Fruit fly (Drosophila melanogaster): ENCODE results near the gene CG13445.

Gene CG13445

DNA sequence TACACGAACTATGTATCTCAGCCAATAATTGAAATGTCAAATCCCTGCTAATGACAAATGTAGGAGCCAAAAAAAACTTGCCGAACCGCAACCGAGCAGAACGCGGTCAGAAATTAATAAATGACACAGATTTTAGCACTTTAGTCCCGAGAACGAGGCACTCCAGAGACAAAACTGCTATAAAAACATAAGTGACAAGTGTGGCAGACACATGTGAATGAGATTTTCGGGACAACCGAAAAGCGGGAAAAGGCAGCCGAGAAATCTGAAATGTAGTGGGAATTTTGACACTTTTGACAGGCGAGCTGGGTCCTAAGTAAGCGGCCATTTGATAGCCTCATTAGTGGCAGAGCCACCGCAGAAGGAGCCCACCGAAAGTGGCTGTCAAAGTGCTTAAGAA, 18.2 kb upstream of the CG13445 start:
- TF ChIP-seq chm (GFP tag; IDR thresholded peaks at IDR 0.05) (0 out of 2 replicates have a peak, but pooled peaks have one; percentile 33), shn (GFP tag; optimal IDR thresholded peaks at IDR 0.05) (no peak), Ets65A (GFP tag) (peak; percentile 71), tna (GFP tag; IDR thresholded peaks at IDR 0.05; ENCODE audit: partially characterized antibody) (no peak), pros (GFP tag; optimal IDR thresholded peaks at IDR 0.05) (peak; percentile 34), twi (tag; optimal IDR thresholded peaks at IDR 0.05) (peak; percentile 96), Poxn (GFP tag; IDR thresholded peaks at IDR 0.05) (no peak), Hmx (GFP tag; optimal IDR thresholded peaks at IDR 0.05) (no peak), CG12104 (GFP tag; optimal IDR thresholded peaks at IDR 0.05) (no peak)

DNA sequence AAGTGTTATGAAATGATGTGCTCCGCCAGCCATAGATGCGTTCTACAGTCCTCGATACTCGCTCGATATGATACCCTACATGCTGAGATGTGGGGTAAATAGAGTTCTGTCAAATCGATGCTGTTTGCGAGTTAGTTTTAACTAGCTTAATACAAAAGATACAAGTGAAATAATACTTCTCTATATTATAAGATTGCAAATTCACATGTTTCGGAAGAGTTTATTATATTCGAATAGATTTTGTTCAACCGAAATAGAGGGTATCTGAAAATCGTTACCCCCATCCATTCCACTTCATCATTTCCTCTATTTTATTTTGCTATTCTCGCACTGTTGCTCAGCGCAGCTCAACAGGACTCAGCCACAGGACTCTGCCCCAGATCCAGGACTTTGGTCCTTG, 15.0 kb upstream of the CG13445 start:
- TF ChIP-seq Xrp1 (GFP tag; IDR thresholded peaks at IDR 0.05) (peak; percentile 78), CG17568 (GFP tag; optimal IDR thresholded peaks at IDR 0.05) (no peak), corto (GFP tag; optimal IDR thresholded peaks at IDR 0.05) (no peak), psq (GFP tag; optimal IDR thresholded peaks at IDR 0.05) (no peak), gsb-n (tag; optimal IDR thresholded peaks at IDR 0.05) (peak; percentile 36), CG11504 (tag; optimal IDR thresholded peaks at IDR 0.05) (peak; percentile 54), CG15696 (tag; optimal IDR thresholded peaks at IDR 0.05) (peak; percentile 29), da (GFP tag; optimal IDR thresholded peaks at IDR 0.05) (no peak), HLH3B (GFP tag; IDR thresholded peaks at IDR 0.05) (peak; percentile 73), CG10979 (tag; optimal IDR thresholded peaks at IDR 0.05) (peak; percentile 53), Optix (GFP tag; IDR thresholded peaks at IDR 0.05) (no peak), sc (optimal IDR thresholded peaks at IDR 0.05) (no peak), sc (GFP tag; optimal IDR thresholded peaks at IDR 0.05) (peak; percentile 32), MBD-R2 (GFP tag; IDR thresholded peaks at IDR 0.05) (peak; percentile 11; the same call in 1 of the 2 replicates), CG12659 (GFP tag; optimal IDR thresholded peaks at IDR 0.05) (no peak), Chrac-16 (GFP tag; optimal IDR thresholded peaks at IDR 0.05) (peak; percentile 36), ftz-f1 (GFP tag; optimal IDR thresholded peaks at IDR 0.05) (no peak), Sox102F (GFP tag; optimal IDR thresholded peaks at IDR 0.05) (peak; percentile 30), her (GFP tag; optimal IDR thresholded peaks at IDR 0.05) (no peak), CG2712 (tag; optimal IDR thresholded peaks at IDR 0.05) (peak; percentile 63), pnt (GFP tag; optimal IDR thresholded peaks at IDR 0.05) (peak; percentile 1), CG12942 (GFP tag; optimal IDR thresholded peaks at IDR 0.05) (peak; percentile 0), abd-A (tag; optimal IDR thresholded peaks at IDR 0.05) (no peak), CG3407 (GFP tag; optimal IDR thresholded peaks at IDR 0.05) (no peak), Dad (GFP tag; optimal IDR thresholded peaks at IDR 0.05) (no peak), CG7987 (GFP tag; optimal IDR thresholded peaks at IDR 0.05) (no peak), CG14014 (GFP tag; IDR thresholded peaks at IDR 0.05) (0 out of 2 replicates have a peak, but pooled peaks have one; percentile 44), Nf-YB (GFP tag; optimal IDR thresholded peaks at IDR 0.05) (peak; percentile 19), CG8924 (tag; optimal IDR thresholded peaks at IDR 0.05) (peak; percentile 56), insv (GFP tag; optimal IDR thresholded peaks at IDR 0.05) (no peak), stwl (tag; optimal IDR thresholded peaks at IDR 0.05) (no peak), CG33557 (GFP tag; optimal IDR thresholded peaks at IDR 0.05) (peak; percentile 25), fd96Cb (tag; optimal IDR thresholded peaks at IDR 0.05) (peak; percentile 25), nerfin-1 (tag; optimal IDR thresholded peaks at IDR 0.05) (no peak), CG3281 (GFP tag; optimal IDR thresholded peaks at IDR 0.05) (no peak), btn (GFP tag; optimal IDR thresholded peaks at IDR 0.05) (no peak), Atf3 (GFP tag; optimal IDR thresholded peaks at IDR 0.05) (peak; percentile 20), onecut (GFP tag; IDR thresholded peaks at IDR 0.05) (peak; percentile 43), CG6654 (GFP tag; optimal IDR thresholded peaks at IDR 0.05) (no peak), Kr (GFP tag; optimal IDR thresholded peaks at IDR 0.05) (no peak), CG6689 (GFP tag; IDR thresholded peaks at IDR 0.05) (peak; percentile 24; the same call in 1 of the 2 replicates), scrt (GFP tag; optimal IDR thresholded peaks at IDR 0.05) (peak; percentile 60)
